Fruit fly (Drosophila melanogaster) whole organism, embryonic: ENCODE data around the gene CG42540.

Experiments
- Atf-2 ChIP-seq: fragments of 200-800 bp; sonication (Bioruptor generic); optimal IDR thresholded peaks from 2 replicates; lab custom pipeline; 2016; ENCODE audit warnings: missing biosample characterization, missing genetic modification characterization
- B-H1 ChIP-seq: fragments of 200-800 bp; sonication (Bioruptor generic); IDR thresholded peaks from 3 replicates; pipeline ENCODE4 v1.3.6; 2022; ENCODE audit warnings: missing biosample characterization, missing genetic modification characterization
- CG10366 ChIP-seq: fragments of 200-800 bp; sonication (Bioruptor generic); IDR thresholded peaks from 2 replicates; pipeline ENCODE4 v1.3.6; 2022; ENCODE audit warnings: missing biosample characterization, missing genetic modification characterization
- CG11398 ChIP-seq: fragments of 200-800 bp; sonication (Bioruptor generic); optimal IDR thresholded peaks from 2 replicates; lab custom pipeline; 2016; ENCODE audit warnings: missing biosample characterization, missing genetic modification characterization
- CG12299 ChIP-seq: fragments of 200-800 bp; sonication (Bioruptor generic); optimal IDR thresholded peaks from 2 replicates; lab custom pipeline; 2018; ENCODE audit warnings: missing biosample characterization, mild to moderate bottlenecking, missing genetic modification characterization
- CG12391 ChIP-seq: fragments of 200-800 bp; sonication (Bioruptor generic); optimal IDR thresholded peaks from 3 replicates; lab custom pipeline; 2018; ENCODE audit warnings: missing biosample characterization, mild to moderate bottlenecking, missing genetic modification characterization, moderate library complexity
- CG15696 ChIP-seq: fragments of 200-800 bp; sonication (Bioruptor generic); optimal IDR thresholded peaks from 2 replicates; lab custom pipeline; 2019; ENCODE audit warnings: missing biosample characterization, mild to moderate bottlenecking, missing genetic modification characterization, moderate library complexity
- CG17361 ChIP-seq: fragments of 200-800 bp; sonication (Bioruptor generic); IDR thresholded peaks from 3 replicates; pipeline ENCODE4 v1.3.6; 2022; ENCODE audit warnings: missing biosample characterization, missing genetic modification characterization
- CG1832 ChIP-seq: fragments of 200-800 bp; sonication (Bioruptor generic); optimal IDR thresholded peaks from 2 replicates; lab custom pipeline; 2017; ENCODE audit warnings: missing biosample characterization, mild to moderate bottlenecking, missing genetic modification characterization, inconsistent platforms
- CG2875 ChIP-seq: fragments of 200-800 bp; sonication (Bioruptor generic); optimal IDR thresholded peaks from 2 replicates; lab custom pipeline; 2017; ENCODE audit warnings: missing biosample characterization, mild to moderate bottlenecking, missing genetic modification characterization, missing genetic modification reagents
- CG3065 ChIP-seq: fragments of 200-800 bp; sonication (Bioruptor generic); optimal IDR thresholded peaks from 2 replicates; lab custom pipeline; 2016; ENCODE audit warnings: missing biosample characterization, missing genetic modification characterization
- CG4617 ChIP-seq: fragments of 200-800 bp; sonication (Bioruptor generic); optimal IDR thresholded peaks from 3 replicates; lab custom pipeline; 2016; ENCODE audit warnings: missing biosample characterization, missing genetic modification characterization, borderline replicate concordance
- CG7357 ChIP-seq: fragments of 200-800 bp; sonication (Bioruptor generic); IDR thresholded peaks from 3 replicates; pipeline ENCODE4 v1.3.6; 2022; ENCODE audit warnings: missing biosample characterization, missing genetic modification characterization
- CG7372 ChIP-seq: fragments of 200-800 bp; sonication (Bioruptor generic); IDR thresholded peaks from 2 replicates; pipeline ENCODE4 v1.3.6; 2022; ENCODE audit warnings: missing biosample characterization, missing genetic modification characterization
- CG7786 ChIP-seq: fragments of 200-800 bp; sonication (Bioruptor generic); optimal IDR thresholded peaks from 2 replicates; lab custom pipeline; 2016; ENCODE audit warnings: missing biosample characterization, missing genetic modification characterization
- CG7839 ChIP-seq: fragments of 200-800 bp; sonication (Bioruptor generic); optimal IDR thresholded peaks from 3 replicates; lab custom pipeline; 2018; ENCODE audit warnings: missing biosample characterization, mild to moderate bottlenecking, missing genetic modification characterization, moderate library complexity
- CG8478 ChIP-seq: fragments of >200 bp; optimal IDR thresholded peaks from 2 replicates; lab custom pipeline; 2018
- Camta ChIP-seq: fragments of 200-800 bp; sonication (Bioruptor generic); optimal IDR thresholded peaks from 2 replicates; lab custom pipeline; 2016; ENCODE audit warnings: missing biosample characterization, missing genetic modification characterization
- Dll ChIP-seq: fragments of 200-800 bp; sonication (Bioruptor generic); IDR thresholded peaks from 4 replicates; pipeline ENCODE4 v1.3.6; 2022; ENCODE audit warnings: missing biosample characterization, missing genetic modification characterization; ENCODE audit not compliant: partially characterized antibody
- Doc2 ChIP-seq: fragments of 200-800 bp; sonication (Bioruptor generic); IDR thresholded peaks from 2 replicates; pipeline ENCODE4 v1.3.6; 2022; ENCODE audit warnings: missing biosample characterization, missing genetic modification characterization
- Ets65A ChIP-seq: fragments of 200-800 bp; sonication (Bioruptor generic); peaks from one replicate; lab custom pipeline; 2016; ENCODE audit warnings: missing biosample characterization, missing genetic modification characterization
- Gug ChIP-seq: fragments of 200-800 bp; sonication (Bioruptor generic); IDR thresholded peaks from 4 replicates; pipeline ENCODE4 v1.3.6; 2022; ENCODE audit warnings: missing biosample characterization, missing genetic modification characterization
- HLH3B ChIP-seq: fragments of 200-800 bp; sonication (Bioruptor generic); IDR thresholded peaks from 2 replicates; pipeline ENCODE4 v1.3.6; 2022; ENCODE audit warnings: missing biosample characterization, missing genetic modification characterization
- Hand ChIP-seq: fragments of 200-800 bp; sonication (Bioruptor generic); optimal IDR thresholded peaks from 2 replicates; lab custom pipeline; 2017; ENCODE audit warnings: mild to moderate bottlenecking, missing biosample characterization, missing genetic modification reagents, missing genetic modification characterization
- HmgZ ChIP-seq: fragments of 200-800 bp; sonication (Bioruptor generic); optimal IDR thresholded peaks from 2 replicates; lab custom pipeline; 2018; ENCODE audit warnings: missing biosample characterization, mild to moderate bottlenecking, missing genetic modification characterization
- Lpt ChIP-seq: fragments of >200 bp; optimal IDR thresholded peaks from 2 replicates; lab custom pipeline; 2018; ENCODE audit warnings: missing biosample characterization, missing genetic modification characterization
- NFAT ChIP-seq: fragments of 200-800 bp; sonication (Bioruptor generic); IDR thresholded peaks from 2 replicates; pipeline ENCODE4 v1.3.6; 2022; ENCODE audit warnings: missing biosample characterization, missing genetic modification characterization
- Nf-YA ChIP-seq: fragments of 200-800 bp; sonication (Bioruptor generic); IDR thresholded peaks from 2 replicates; pipeline ENCODE4 v1.3.6; 2022; ENCODE audit warnings: missing biosample characterization, missing genetic modification characterization
- Oli ChIP-seq: fragments of 200-800 bp; sonication (Bioruptor generic); optimal IDR thresholded peaks from 2 replicates; lab custom pipeline; 2018; ENCODE audit warnings: missing biosample characterization, mild to moderate bottlenecking, missing genetic modification characterization, moderate library complexity
- Six4 ChIP-seq: fragments of 200-800 bp; sonication (Bioruptor generic); optimal IDR thresholded peaks from 2 replicates; lab custom pipeline; 2016; ENCODE audit warnings: missing biosample characterization, missing genetic modification characterization
- Sry-δ ChIP-seq: fragments of 200-800 bp; sonication (Bioruptor generic); optimal IDR thresholded peaks from 2 replicates; lab custom pipeline; 2016; ENCODE audit warnings: missing biosample characterization, missing genetic modification characterization
- ap ChIP-seq: fragments of 200-800 bp; sonication (Bioruptor generic); IDR thresholded peaks from 2 replicates; pipeline ENCODE4 v1.3.6; 2022; ENCODE audit warnings: missing biosample characterization, missing genetic modification characterization
- az2 ChIP-seq: fragments of 200-800 bp; sonication (Bioruptor generic); optimal IDR thresholded peaks from 3 replicates; lab custom pipeline; 2016; ENCODE audit warnings: missing biosample characterization, missing genetic modification characterization
- chn ChIP-seq: fragments of 200-800 bp; sonication (Bioruptor generic); optimal IDR thresholded peaks from 2 replicates; lab custom pipeline; 2016; ENCODE audit warnings: missing biosample characterization, missing genetic modification characterization
- corto ChIP-seq: fragments of 200-800 bp; sonication (Bioruptor generic); optimal IDR thresholded peaks from 2 replicates; lab custom pipeline; 2016; ENCODE audit warnings: missing biosample characterization, mild to moderate bottlenecking, missing genetic modification characterization, moderate library complexity
- croc ChIP-seq: fragments of 200-800 bp; sonication (Bioruptor generic); conservative IDR thresholded peaks from 3 replicates; pipeline ENCODE4 v1.3.6; 2022; ENCODE audit warnings: missing biosample characterization, missing genetic modification characterization
- dan ChIP-seq: fragments of 200-800 bp; sonication (Bioruptor generic); IDR thresholded peaks from 2 replicates; pipeline ENCODE4 v1.3.6; 2022; ENCODE audit warnings: missing biosample characterization, missing genetic modification characterization
- dpn ChIP-seq, 2 experiments: fragments of 200-800 bp; sonication (Bioruptor generic); optimal IDR thresholded peaks; 3 replicates each; lab custom pipeline; 2016; ENCODE audit warnings: missing biosample characterization in 2 of 2, missing genetic modification characterization in 2 of 2
- emc ChIP-seq: fragments of 200-800 bp; sonication (Bioruptor generic); optimal IDR thresholded peaks from 2 replicates; lab custom pipeline; 2016; ENCODE audit warnings: missing biosample characterization, missing genetic modification characterization
- ewg ChIP-seq: fragments of 200-800 bp; sonication (Bioruptor generic); optimal IDR thresholded peaks from 3 replicates; lab custom pipeline; 2017; ENCODE audit warnings: mild to moderate bottlenecking, missing biosample characterization, missing genetic modification reagents, missing genetic modification characterization
- fd102C ChIP-seq: fragments of 200-800 bp; sonication (Bioruptor generic); optimal IDR thresholded peaks from 2 replicates; lab custom pipeline; 2018; ENCODE audit warnings: missing biosample characterization, mild to moderate bottlenecking, missing genetic modification characterization, moderate library complexity
- fd64A ChIP-seq: fragments of 200-800 bp; sonication (Bioruptor generic); optimal IDR thresholded peaks from 3 replicates; lab custom pipeline; 2018; ENCODE audit warnings: missing biosample characterization, mild to moderate bottlenecking, missing genetic modification characterization
- fru ChIP-seq: fragments of >200 bp; optimal IDR thresholded peaks from 2 replicates; lab custom pipeline; 2017
- gem ChIP-seq: fragments of 200-800 bp; sonication (Bioruptor generic); optimal IDR thresholded peaks from 2 replicates; lab custom pipeline; 2019; ENCODE audit warnings: missing biosample characterization, mild to moderate bottlenecking, missing genetic modification characterization, moderate library complexity
- ham ChIP-seq: fragments of 200-800 bp; sonication (Bioruptor generic); IDR thresholded peaks from 2 replicates; pipeline ENCODE4 v1.3.6; 2022; ENCODE audit warnings: missing biosample characterization, missing genetic modification characterization
- ind ChIP-seq: fragments of 200-800 bp; sonication (Bioruptor generic); optimal IDR thresholded peaks from 3 replicates; lab custom pipeline; 2016; ENCODE audit warnings: missing biosample characterization, missing genetic modification characterization
- lmd ChIP-seq: fragments of 200-800 bp; sonication (Bioruptor generic); IDR thresholded peaks from 2 replicates; pipeline ENCODE4 v1.3.6; 2022; ENCODE audit warnings: missing biosample characterization, missing genetic modification characterization
- pho ChIP-seq: fragments of 200-800 bp; sonication (Bioruptor generic); optimal IDR thresholded peaks from 2 replicates; lab custom pipeline; 2016; ENCODE audit warnings: missing biosample characterization, missing genetic modification characterization
- phol ChIP-seq: fragments of 200-800 bp; sonication (Bioruptor generic); optimal IDR thresholded peaks from 3 replicates; lab custom pipeline; 2018; ENCODE audit warnings: missing biosample characterization, mild to moderate bottlenecking, missing genetic modification characterization, moderate library complexity
- psq ChIP-seq: fragments of 200-800 bp; sonication (Bioruptor generic); optimal IDR thresholded peaks from 2 replicates; lab custom pipeline; 2017; ENCODE audit warnings: missing biosample characterization, missing genetic modification characterization
- ssp ChIP-seq: fragments of 200-800 bp; sonication (Bioruptor generic); IDR thresholded peaks from 2 replicates; pipeline ENCODE4 v1.3.6; 2022; ENCODE audit warnings: missing biosample characterization, missing genetic modification characterization
- trem ChIP-seq: fragments of 200-800 bp; optimal IDR thresholded peaks from 3 replicates; lab custom pipeline; 2019; ENCODE audit warnings: missing biosample characterization, mild to moderate bottlenecking, missing genetic modification characterization, moderate library complexity
- zen ChIP-seq: fragments of 200-800 bp; sonication (Bioruptor generic); optimal IDR thresholded peaks from 3 replicates; lab custom pipeline; 2018; ENCODE audit warnings: missing biosample characterization, mild to moderate bottlenecking, missing genetic modification characterization, moderate library complexity

The CG42540 gene

DNA sequence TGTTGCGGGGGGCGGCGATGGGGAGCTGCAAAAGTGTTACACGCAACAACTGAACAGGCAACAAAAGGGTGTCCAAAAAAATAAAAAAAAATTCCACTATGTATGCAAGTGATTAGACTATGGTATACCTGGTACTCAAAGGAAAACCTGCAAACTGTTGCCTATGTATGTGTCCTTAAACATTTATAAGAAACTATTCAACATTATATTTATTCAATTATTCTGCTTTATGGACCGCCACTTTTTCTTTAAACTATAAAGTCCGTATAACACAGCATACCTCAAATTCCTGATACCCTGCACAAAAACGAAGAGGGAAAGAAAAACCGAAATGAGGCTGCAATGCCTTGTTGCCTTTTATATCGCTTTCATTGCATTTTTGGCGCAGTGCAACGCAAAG is 51.8 kb downstream of the CG42540 start (continued):
- TF ChIP-seq phol (tag; lab: Kevin White, UChicago) (peak; percentile 77), CG4617 (GFP tag; lab: Kevin White, UChicago) (no peak), HmgZ (tag; lab: Kevin White, UChicago) (no peak), CG7372 (GFP tag; lab: Robert Waterston, UW) (0 out of 2 replicates have a peak, but pooled peaks have one; percentile 39), psq (GFP tag; lab: Kevin White, UChicago) (no peak), lmd (GFP tag; lab: Robert Waterston, UW) (peak; percentile 78), ind (peak; percentile 57), fd64A (GFP tag; lab: Kevin White, UChicago) (peak; percentile 42), Lpt (GFP tag; lab: Kevin White, UChicago) (no peak), Six4 (peak; percentile 47), Ets65A (GFP tag; lab: Kevin White, UChicago) (peak; percentile 87), Camta (peak; percentile 5), gem (tag; lab: Kevin White, UChicago) (peak; percentile 67), trem (tag; lab: Kevin White, UChicago) (peak; percentile 39), zen (tag; lab: Kevin White, UChicago) (peak; percentile 39), ewg (peak; percentile 36), Oli (tag; lab: Kevin White, UChicago) (peak; percentile 56), HLH3B (peak; percentile 72), az2 (GFP tag; lab: Kevin White, UChicago) (peak; percentile 52), Gug (GFP tag; lab: Robert Waterston, UW) (peak; percentile 44; the same call in 1 of the 4 replicates), CG1832 (GFP tag; lab: Kevin White, UChicago) (no peak), CG2875 (GFP tag; lab: Kevin White, UChicago) (peak; percentile 15), CG7786 (no peak), pho (GFP tag; lab: Kevin White, UChicago) (no peak), ham (no peak), Hand (GFP tag; lab: Kevin White, UChicago) (no peak), Dll (GFP tag; lab: Robert Waterston, UW) (no peak), emc (no peak), Atf-2 (GFP tag; lab: Kevin White, UChicago) (no peak), corto (no peak), chn (peak; percentile 57), dpn (GFP tag; optimal IDR thresholded peaks at IDR 0.05; lab: Kevin White, UChicago) (peak; percentile 17 to 19), CG11398 (GFP tag; lab: Kevin White, UChicago) (no peak), CG12299 (tag; lab: Kevin White, UChicago) (no peak), CG15696 (no peak), croc (GFP tag; lab: Robert Waterston, UW) (peak; percentile 81), Nf-YA (GFP tag; lab: Robert Waterston, UW) (peak; percentile 52; the same call in 1 of the 2 replicates), Doc2 (no peak), dan (GFP tag; lab: Robert Waterston, UW) (no peak), CG7357 (peak; percentile 50; the same call in 1 of the 3 replicates), Sry-δ (no peak), ssp (GFP tag; lab: Robert Waterston, UW) (peak; percentile 66), fd102C (GFP tag; lab: Kevin White, UChicago) (no peak), NFAT (GFP tag; lab: Robert Waterston, UW) (no peak), CG7839 (tag; lab: Kevin White, UChicago) (peak; percentile 64), B-H1 (GFP tag; lab: Robert Waterston, UW) (peak; percentile 64), CG10366 (GFP tag; lab: Robert Waterston, UW) (no peak), CG8478 (lab: Kevin White, UChicago) (no peak), fru (lab: Kevin White, UChicago) (no peak), CG17361 (peak; percentile 45; the same call in 2 of the 3 replicates), CG3065 (no peak), CG12391 (tag; lab: Kevin White, UChicago) (peak; percentile 25), ap (GFP tag; lab: Robert Waterston, UW) (0 out of 2 replicates have a peak, but pooled peaks have one; percentile 43)
